Fruit fly (Drosophila melanogaster): Measurements from ENCODE around the gene Tace.

The Tace gene

DNA sequence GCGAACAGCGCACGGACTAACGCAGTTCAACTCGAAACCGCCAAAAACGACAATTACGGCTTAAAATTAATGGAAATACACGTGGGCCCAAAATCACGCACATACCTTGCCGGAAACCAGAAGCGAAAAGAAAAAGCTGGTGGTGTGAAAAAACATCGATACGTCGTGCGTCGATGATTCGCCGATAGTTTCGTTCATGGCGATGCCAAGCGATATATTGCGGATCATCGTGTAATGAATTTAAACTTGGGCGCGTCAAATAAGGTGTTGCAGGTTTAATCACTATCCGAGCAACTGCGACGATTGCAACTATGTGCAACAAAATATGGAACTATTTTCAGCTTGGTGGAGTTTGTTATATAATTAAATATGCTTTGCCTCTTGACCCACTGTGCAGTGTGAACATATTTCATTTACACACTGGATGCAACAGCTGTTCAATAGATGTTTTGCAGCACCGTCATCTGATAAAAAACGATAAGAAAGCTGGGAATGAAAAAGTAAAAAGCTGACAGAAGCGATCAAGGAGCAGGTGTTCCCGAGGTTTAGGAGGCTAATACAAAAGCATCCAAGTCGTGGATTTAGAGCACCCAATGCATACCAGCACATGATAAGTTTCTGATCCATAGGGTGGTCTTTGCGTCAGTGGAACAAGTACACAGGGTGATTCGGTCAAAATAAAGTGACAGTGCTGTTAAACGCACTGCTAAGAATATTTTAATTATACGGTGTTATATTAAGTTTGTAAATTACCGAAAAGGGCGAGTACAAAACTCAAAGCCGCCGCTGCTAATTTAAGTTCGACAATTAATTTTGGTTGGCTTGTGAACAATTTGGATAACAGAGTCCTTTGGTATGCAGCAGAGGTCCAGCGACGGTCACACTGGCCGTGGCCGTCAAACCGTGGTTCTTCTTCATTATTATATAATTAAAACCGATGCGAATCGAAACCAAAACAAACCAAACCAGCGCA lies 46.0 kb downstream of the Tace start, which contains the start of the genes RpL32 and CG7943:
Gene RpL32 (minus strand): TSS at position 133 of the 973 bp plus-strand sequence.
Gene CG7943 (plus strand): TSS at position 442 of the 973 bp plus-strand sequence.
- TF ChIP-seq insv (optimal IDR thresholded peaks at IDR 0.05) (no peak), ttk (optimal IDR thresholded peaks at IDR 0.05) (no peak), psq (optimal IDR thresholded peaks at IDR 0.05) (no peak), Myc (optimal IDR thresholded peaks at IDR 0.05) (no peak), h (optimal IDR thresholded peaks at IDR 0.05) (no peak), Sin3A (optimal IDR thresholded peaks at IDR 0.05) (no peak)

- no peak for TF ChIP-seq h (optimal IDR thresholded peaks at IDR 0.05)
- TF ChIP-seq psq (optimal IDR thresholded peaks at IDR 0.05): no peak
- no peak for TF ChIP-seq Sin3A (optimal IDR thresholded peaks at IDR 0.05)
- TF ChIP-seq insv (optimal IDR thresholded peaks at IDR 0.05): no peak
- no peak for TF ChIP-seq Myc (optimal IDR thresholded peaks at IDR 0.05)
- TF ChIP-seq ttk (optimal IDR thresholded peaks at IDR 0.05): no peak
These were observed 50.1 kb downstream of the Tace start for dm6 chr3R:30050448-30050847.

DNA sequence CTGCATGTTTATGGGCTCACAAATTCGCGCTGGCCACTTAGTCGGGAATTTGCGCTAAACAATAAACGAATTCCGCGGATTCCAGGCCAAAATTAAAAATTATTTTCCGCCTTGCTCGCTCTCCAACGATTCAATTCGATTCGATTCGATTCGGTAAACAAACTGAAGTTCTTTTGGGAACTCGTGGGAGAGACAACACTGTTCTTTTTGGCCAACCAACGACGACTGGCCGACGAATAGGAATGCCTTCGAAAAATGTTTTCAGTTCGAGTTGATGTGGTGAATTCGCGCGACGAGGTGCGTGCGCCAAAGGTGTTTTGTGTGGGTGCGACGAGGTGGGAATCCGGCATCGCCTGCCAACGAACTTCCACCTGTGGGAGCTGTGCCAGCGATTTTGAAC lies 51.6 kb downstream of the Tace start, which contains the start of gene CG15528:
Gene CG15528 (minus strand): TSS at position 180 of the 400 bp plus-strand sequence.
- no peak for TF ChIP-seq Myc (optimal IDR thresholded peaks at IDR 0.05)
- no peak for TF ChIP-seq ttk (optimal IDR thresholded peaks at IDR 0.05)
- no peak for TF ChIP-seq psq (optimal IDR thresholded peaks at IDR 0.05)
- TF ChIP-seq h (optimal IDR thresholded peaks at IDR 0.05): no peak
- no peak for TF ChIP-seq Sin3A (optimal IDR thresholded peaks at IDR 0.05)
- TF ChIP-seq insv (optimal IDR thresholded peaks at IDR 0.05): no peak

- TF ChIP-seq insv (optimal IDR thresholded peaks at IDR 0.05): no peak
- TF ChIP-seq psq (optimal IDR thresholded peaks at IDR 0.05): no peak
- TF ChIP-seq ttk (optimal IDR thresholded peaks at IDR 0.05): no peak
- TF ChIP-seq h (optimal IDR thresholded peaks at IDR 0.05): no peak
- TF ChIP-seq Sin3A (optimal IDR thresholded peaks at IDR 0.05): no peak
- no peak for TF ChIP-seq Myc (optimal IDR thresholded peaks at IDR 0.05)
These were observed 52.2 kb downstream of the Tace start, which contains the start of gene Jasper for dm6 chr3R:30052455-30053046. Gene Jasper (plus strand): TSS chr3R:30052514.

Measured in Kc167 (cell line).